Worm (Caenorhabditis elegans) whole organism, late embryonic: ENCODE measurements around the gene F21H12.3.

Experiments used
- ama-1 ChIP-seq: fragments of 150-350 bp; optimal IDR thresholded peaks from 2 replicates; lab custom pipeline; 2014
- dmd-4 ChIP-seq: sonication (generic microtip); optimal IDR thresholded peaks from 2 replicates; lab custom pipeline; 2016; ENCODE audit warnings: borderline replicate concordance, missing genetic modification characterization, missing compliant biosample characterization
- hlh-30 ChIP-seq: sonication (generic microtip); optimal IDR thresholded peaks from 2 replicates; lab custom pipeline; 2017; ENCODE audit warnings: antibody characterized with exemption, missing genetic modification characterization, missing compliant biosample characterization; ENCODE audit not compliant: insufficient read depth
- nfya-1 ChIP-seq: sonication (generic microtip); optimal IDR thresholded peaks from 2 replicates; lab custom pipeline; 2017; ENCODE audit warnings: missing genetic modification characterization, mild to moderate bottlenecking, missing compliant biosample characterization, antibody characterized with exemption, moderate library complexity
- npax-4 ChIP-seq: sonication (generic microtip); optimal IDR thresholded peaks from 2 replicates; lab custom pipeline; 2016; ENCODE audit warnings: missing genetic modification characterization, missing compliant biosample characterization
- pha-4 ChIP-seq: fragments of 150-350 bp; optimal IDR thresholded peaks from 2 replicates; lab custom pipeline; 2018; ENCODE audit warnings: missing biosample characterization, missing genetic modification reagents, missing genetic modification characterization

- TF ChIP-seq dmd-4 (no peak), pha-4 (tag; lab: Kevin White, UChicago) (no peak), ama-1 (lab: Kevin White, UChicago) (no peak), nfya-1 (no peak), npax-4 (tag; lab: Kevin White, UChicago) (no peak), hlh-30 (tag; lab: Kevin White, UChicago) (no peak)
Observed at ce11 chrII:6123513-6123912, 40.8 kb downstream of the F21H12.3 start, which contains the start of gene C29H12.2.
